Fruit fly (Drosophila melanogaster): Measurements from ENCODE around the gene NijB.

- TF ChIP-seq CG8478 (optimal IDR thresholded peaks at IDR 0.05) (no peak), CTCF (optimal IDR thresholded peaks at IDR 0.05) (no peak)
Observed at dm6 chr3L:18870027-18870426, 22.2 kb upstream of the NijB start, which contains the start of gene Blos3.
